Worm (Caenorhabditis elegans) whole organism, late embryonic: ENCODE results near the gene srj-13.

Experiments
- C08G9.2 ChIP-seq: sonication (generic microtip); optimal IDR thresholded peaks from 2 replicates; lab custom pipeline; 2016; ENCODE audit warnings: mild to moderate bottlenecking, missing genetic modification characterization, moderate library complexity, missing compliant biosample characterization
- F13H6.1 ChIP-seq: sonication (generic microtip); optimal IDR thresholded peaks from 2 replicates; lab custom pipeline; 2016; ENCODE audit warnings: missing genetic modification characterization, missing compliant biosample characterization
- T23F11.4 ChIP-seq: fragments of 200-800 bp; sonication (Bioruptor generic); optimal IDR thresholded peaks from 2 replicates; lab custom pipeline; 2018; ENCODE audit warnings: mild to moderate bottlenecking, missing genetic modification characterization, missing compliant biosample characterization
- ama-1 ChIP-seq: fragments of 150-350 bp; optimal IDR thresholded peaks from 2 replicates; lab custom pipeline; 2014
- ceh-14 ChIP-seq: sonication (generic microtip); optimal IDR thresholded peaks from 2 replicates; lab custom pipeline; 2016; ENCODE audit warnings: missing genotype, missing genetic modification characterization, missing compliant biosample characterization
- ceh-18 ChIP-seq: sonication (generic microtip); optimal IDR thresholded peaks from 2 replicates; lab custom pipeline; 2016; ENCODE audit warnings: missing genetic modification characterization, missing compliant biosample characterization
- ceh-31 ChIP-seq: sonication (generic microtip); optimal IDR thresholded peaks from 2 replicates; lab custom pipeline; 2016; ENCODE audit warnings: missing genetic modification characterization, missing compliant biosample characterization
- ceh-45 ChIP-seq: fragments of 200-800 bp; sonication (Bioruptor generic); IDR thresholded peaks from 2 replicates; pipeline ENCODE4 v1.3.6; 2022; ENCODE audit warnings: missing genetic modification reagents, missing genetic modification characterization, missing compliant biosample characterization
- ceh-48 ChIP-seq: sonication (generic microtip); optimal IDR thresholded peaks from 2 replicates; lab custom pipeline; 2016; ENCODE audit warnings: missing genetic modification characterization, inconsistent platforms, missing compliant biosample characterization
- ceh-9 ChIP-seq: sonication (generic microtip); optimal IDR thresholded peaks from 2 replicates; lab custom pipeline; 2016; ENCODE audit warnings: mild to moderate bottlenecking, missing genetic modification characterization, inconsistent platforms, missing compliant biosample characterization
- che-1 ChIP-seq: sonication (generic microtip); optimal IDR thresholded peaks from 2 replicates; lab custom pipeline; 2016; ENCODE audit warnings: mild to moderate bottlenecking, missing genetic modification characterization, missing compliant biosample characterization
- dve-1 ChIP-seq: sonication (generic microtip); optimal IDR thresholded peaks from 2 replicates; lab custom pipeline; 2017; ENCODE audit warnings: antibody characterized with exemption, mild to moderate bottlenecking, missing genetic modification characterization, missing compliant biosample characterization
- elt-4 ChIP-seq: sonication (generic microtip); optimal IDR thresholded peaks from 2 replicates; lab custom pipeline; 2016; ENCODE audit warnings: missing genetic modification characterization, missing compliant biosample characterization
- ets-4 ChIP-seq: sonication (generic microtip); optimal IDR thresholded peaks from 2 replicates; lab custom pipeline; 2016; ENCODE audit warnings: missing genetic modification characterization, missing compliant biosample characterization
- eyg-1 ChIP-seq: sonication (generic microtip); optimal IDR thresholded peaks from 2 replicates; lab custom pipeline; 2016; ENCODE audit warnings: missing genotype, missing genetic modification characterization, missing compliant biosample characterization
- fax-1 ChIP-seq: sonication (generic microtip); optimal IDR thresholded peaks from 2 replicates; lab custom pipeline; 2016; ENCODE audit warnings: missing genotype, missing genetic modification characterization, missing compliant biosample characterization
- fkh-10 ChIP-seq: fragments of 150-350 bp; optimal IDR thresholded peaks from 2 replicates; lab custom pipeline; 2014; ENCODE audit warnings: missing biosample characterization, missing genetic modification reagents, missing genetic modification characterization
- fkh-6 ChIP-seq: sonication (generic microtip); optimal IDR thresholded peaks from 2 replicates; lab custom pipeline; 2016; ENCODE audit warnings: missing genetic modification characterization, missing compliant biosample characterization
- gmeb-2 ChIP-seq: sonication (generic microtip); optimal IDR thresholded peaks from 2 replicates; lab custom pipeline; 2016; ENCODE audit warnings: missing genetic modification characterization, inconsistent platforms, missing compliant biosample characterization
- hlh-13 ChIP-seq: fragments of 200-800 bp; sonication (Bioruptor generic); optimal IDR thresholded peaks from 2 replicates; lab custom pipeline; 2018; ENCODE audit warnings: mild to moderate bottlenecking, missing genetic modification characterization, missing compliant biosample characterization
- hlh-15 ChIP-seq: sonication (generic microtip); optimal IDR thresholded peaks from 2 replicates; lab custom pipeline; 2016; ENCODE audit warnings: missing genetic modification characterization, missing compliant biosample characterization
- hlh-30 ChIP-seq: sonication (generic microtip); optimal IDR thresholded peaks from 2 replicates; lab custom pipeline; 2017; ENCODE audit warnings: antibody characterized with exemption, missing genetic modification characterization, missing compliant biosample characterization; ENCODE audit not compliant: insufficient read depth
- hlh-6 ChIP-seq: sonication (generic microtip); optimal IDR thresholded peaks from 2 replicates; lab custom pipeline; 2016; ENCODE audit warnings: missing genotype, missing genetic modification characterization, missing compliant biosample characterization
- hlh-8 ChIP-seq: sonication (generic microtip); optimal IDR thresholded peaks from 2 replicates; lab custom pipeline; 2016; ENCODE audit warnings: missing genotype, missing genetic modification characterization, missing compliant biosample characterization
- lim-6 ChIP-seq: sonication (generic microtip); optimal IDR thresholded peaks from 2 replicates; lab custom pipeline; 2016; ENCODE audit warnings: missing genetic modification characterization, missing compliant biosample characterization
- lin-11 ChIP-seq: fragments of 200-800 bp; sonication (Bioruptor generic); optimal IDR thresholded peaks from 2 replicates; lab custom pipeline; 2018; ENCODE audit warnings: mild to moderate bottlenecking, missing genetic modification characterization, missing compliant biosample characterization
- madf-2 ChIP-seq: sonication (generic microtip); optimal IDR thresholded peaks from 2 replicates; lab custom pipeline; 2017; ENCODE audit warnings: missing genetic modification characterization, missing compliant biosample characterization
- mec-3 ChIP-seq: sonication (generic microtip); optimal IDR thresholded peaks from 2 replicates; lab custom pipeline; 2016; ENCODE audit warnings: borderline replicate concordance, missing genetic modification characterization, missing compliant biosample characterization
- nfya-1 ChIP-seq: sonication (generic microtip); optimal IDR thresholded peaks from 2 replicates; lab custom pipeline; 2017; ENCODE audit warnings: missing genetic modification characterization, mild to moderate bottlenecking, missing compliant biosample characterization, antibody characterized with exemption, moderate library complexity
- nhr-11 ChIP-seq: fragments of 150-350 bp; optimal IDR thresholded peaks from 2 replicates; lab custom pipeline; 2014; ENCODE audit warnings: missing biosample characterization, missing genetic modification characterization
- nhr-232 ChIP-seq: sonication (generic microtip); optimal IDR thresholded peaks from 2 replicates; lab custom pipeline; 2016; ENCODE audit warnings: missing genetic modification characterization, missing compliant biosample characterization
- npax-4 ChIP-seq: sonication (generic microtip); optimal IDR thresholded peaks from 2 replicates; lab custom pipeline; 2016; ENCODE audit warnings: missing genetic modification characterization, missing compliant biosample characterization
- odd-2 ChIP-seq: sonication (generic microtip); optimal IDR thresholded peaks from 2 replicates; lab custom pipeline; 2017; ENCODE audit warnings: antibody characterized with exemption, mild to moderate bottlenecking, missing genetic modification characterization, missing compliant biosample characterization
- pat-9 ChIP-seq: fragments of 200-800 bp; sonication (Bioruptor generic); optimal IDR thresholded peaks from 2 replicates; lab custom pipeline; 2018; ENCODE audit warnings: mild to moderate bottlenecking, missing genetic modification characterization, moderate library complexity, missing compliant biosample characterization
- pha-2 ChIP-seq: sonication (generic microtip); optimal IDR thresholded peaks from 2 replicates; lab custom pipeline; 2017; ENCODE audit warnings: mild to moderate bottlenecking, missing genetic modification characterization, missing compliant biosample characterization
- pha-4 ChIP-seq: fragments of 150-350 bp; optimal IDR thresholded peaks from 2 replicates; lab custom pipeline; 2018; ENCODE audit warnings: missing biosample characterization, missing genetic modification reagents, missing genetic modification characterization
- pqm-1 ChIP-seq: sonication (generic microtip); optimal IDR thresholded peaks from 2 replicates; lab custom pipeline; 2016; ENCODE audit warnings: missing genetic modification characterization, missing compliant biosample characterization
- pros-1 ChIP-seq: fragments of 150-350 bp; optimal IDR thresholded peaks from 2 replicates; lab custom pipeline; 2014; ENCODE audit warnings: missing biosample characterization, missing genetic modification reagents, missing genetic modification characterization
- ref-2 ChIP-seq: sonication (generic microtip); optimal IDR thresholded peaks from 2 replicates; lab custom pipeline; 2016; ENCODE audit warnings: missing genetic modification characterization, missing compliant biosample characterization
- rnt-1 ChIP-seq: sonication (generic microtip); optimal IDR thresholded peaks from 2 replicates; lab custom pipeline; 2016; ENCODE audit warnings: missing genetic modification characterization, missing compliant biosample characterization
- tbx-2 ChIP-seq: sonication (generic microtip); optimal IDR thresholded peaks from 2 replicates; lab custom pipeline; 2016; ENCODE audit warnings: missing genetic modification characterization, missing compliant biosample characterization
- ttx-3 ChIP-seq: sonication (generic microtip); optimal IDR thresholded peaks from 2 replicates; lab custom pipeline; 2016; ENCODE audit warnings: missing genetic modification reagents, missing genetic modification characterization, missing compliant biosample characterization
- unc-42 ChIP-seq: sonication (generic microtip); optimal IDR thresholded peaks from 2 replicates; lab custom pipeline; 2016; ENCODE audit warnings: missing genotype, missing genetic modification characterization, missing compliant biosample characterization
- zip-5 ChIP-seq: sonication (generic microtip); optimal IDR thresholded peaks from 2 replicates; lab custom pipeline; 2016; ENCODE audit warnings: missing genetic modification characterization, missing compliant biosample characterization
- ztf-16 ChIP-seq: sonication (generic microtip); optimal IDR thresholded peaks from 2 replicates; lab custom pipeline; 2017; ENCODE audit warnings: missing genetic modification characterization, missing compliant biosample characterization

Gene srj-13

DNA sequence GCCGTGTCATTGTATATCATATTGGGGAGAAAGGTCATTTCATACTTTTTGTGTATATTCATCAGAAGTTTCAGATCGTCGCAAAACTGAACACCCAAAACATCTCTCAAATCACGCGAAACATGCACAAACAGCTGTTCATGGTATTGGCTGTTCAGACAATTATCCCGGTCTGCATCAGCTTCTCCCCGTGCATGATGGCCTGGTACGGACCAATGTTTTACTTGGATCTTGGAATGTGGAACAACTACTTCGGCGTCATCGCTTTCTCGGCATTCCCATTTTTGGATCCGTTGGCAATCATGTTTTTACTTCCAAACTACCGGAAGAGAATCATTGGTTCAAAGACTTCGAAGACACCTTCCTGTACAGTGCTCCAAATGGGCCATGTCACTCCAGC is 1.0 kb downstream of the srj-13 start:
- TF ChIP-seq ama-1 (lab: Kevin White, UChicago) (no peak), fkh-10 (no peak), ceh-31 (tag; lab: Kevin White, UChicago) (no peak), C08G9.2 (tag; lab: Kevin White, UChicago) (no peak), ceh-45 (no peak), hlh-30 (tag; lab: Kevin White, UChicago) (no peak), pqm-1 (tag; lab: Kevin White, UChicago) (no peak), lin-11 (tag; lab: Kevin White, UChicago) (no peak), hlh-13 (no peak), mec-3 (tag; lab: Kevin White, UChicago) (no peak), ceh-9 (tag; lab: Kevin White, UChicago) (no peak), nhr-232 (no peak), hlh-6 (no peak), ceh-48 (tag; lab: Kevin White, UChicago) (no peak), pha-2 (tag; lab: Kevin White, UChicago) (no peak), tbx-2 (tag; lab: Kevin White, UChicago) (no peak)

DNA sequence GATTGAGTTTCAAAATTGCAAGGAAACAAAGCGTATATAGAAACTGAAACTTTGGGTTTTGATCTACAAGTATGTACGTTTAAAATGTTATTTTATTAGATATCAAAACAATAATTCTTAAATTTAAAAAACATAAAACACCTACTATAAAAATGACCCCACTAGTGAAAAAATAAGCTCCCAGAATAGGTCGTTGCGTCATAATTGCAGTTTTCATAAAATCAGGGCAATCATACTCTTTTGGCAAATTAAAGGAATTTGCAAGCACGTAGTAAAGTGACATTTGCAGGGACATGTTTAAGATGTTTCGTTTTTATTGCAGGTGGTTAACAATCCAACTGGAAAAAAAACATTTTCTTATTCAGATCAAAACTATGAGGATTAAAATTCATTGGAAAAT is 6.1 kb downstream of the srj-13 start, which contains the start of gene srt-6:
TSS of gene srt-6 (minus strand) at position 295 of the 400 bp plus-strand sequence.
- TF ChIP-seq pha-2 (tag; lab: Kevin White, UChicago) (no peak), lin-11 (tag; lab: Kevin White, UChicago) (no peak), ceh-18 (tag; lab: Kevin White, UChicago) (no peak), odd-2 (tag; lab: Kevin White, UChicago) (no peak), elt-4 (tag; lab: Kevin White, UChicago) (no peak), eyg-1 (tag; lab: Kevin White, UChicago) (no peak), rnt-1 (tag; lab: Kevin White, UChicago) (no peak), npax-4 (tag; lab: Kevin White, UChicago) (no peak), mec-3 (tag; lab: Kevin White, UChicago) (no peak), ceh-9 (tag; lab: Kevin White, UChicago) (no peak), T23F11.4 (no peak), pat-9 (tag; lab: Kevin White, UChicago) (no peak), F13H6.1 (tag; lab: Kevin White, UChicago) (no peak), ceh-48 (tag; lab: Kevin White, UChicago) (no peak), ets-4 (no peak), ztf-16 (no peak), C08G9.2 (tag; lab: Kevin White, UChicago) (no peak)

ce11 chrV:7409599-7409998 is 7.1 kb downstream of the srj-13 start, which contains the start of gene R13D7.2:
Gene R13D7.2 (plus strand): TSS chrV:7409899.
- TF ChIP-seq ceh-9 (tag; lab: Kevin White, UChicago) (no peak), madf-2 (tag; lab: Kevin White, UChicago) (no peak), ref-2 (tag; lab: Kevin White, UChicago) (no peak), fax-1 (tag; lab: Kevin White, UChicago) (no peak), ceh-45 (no peak), dve-1 (no peak), ama-1 (lab: Kevin White, UChicago) (no peak), hlh-15 (tag; lab: Kevin White, UChicago) (no peak), pros-1 (no peak), F13H6.1 (tag; lab: Kevin White, UChicago) (no peak), ets-4 (no peak), zip-5 (tag; lab: Kevin White, UChicago) (no peak), elt-4 (tag; lab: Kevin White, UChicago) (no peak), pat-9 (tag; lab: Kevin White, UChicago) (no peak), lim-6 (tag; lab: Kevin White, UChicago) (no peak), che-1 (no peak), fkh-10 (no peak)

DNA sequence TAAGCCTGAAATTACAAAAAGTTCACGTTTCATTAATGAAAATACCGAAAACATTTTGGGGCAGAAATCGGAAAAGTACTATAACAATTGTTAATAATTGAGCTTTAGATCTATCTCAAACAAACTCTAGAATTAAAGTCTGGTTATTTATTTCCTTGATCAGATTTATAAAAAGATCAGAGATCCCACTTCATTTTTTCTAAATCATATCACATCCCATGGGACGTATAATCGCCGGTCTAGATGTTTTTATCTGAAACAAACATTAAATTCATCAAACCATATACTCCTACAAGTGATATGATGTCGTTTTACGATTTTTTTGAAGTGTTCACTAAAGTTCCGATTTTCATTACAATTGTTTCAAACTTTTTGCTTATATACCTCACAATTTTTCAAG is 9.2 kb downstream of the srj-13 start, which contains the start of gene str-41:
TSS of gene str-41 (plus strand) at position 301 of the 400 bp plus-strand sequence.
- TF ChIP-seq rnt-1 (tag; lab: Kevin White, UChicago) (no peak), unc-42 (tag; lab: Kevin White, UChicago) (no peak), ceh-14 (tag; lab: Kevin White, UChicago) (no peak), elt-4 (tag; lab: Kevin White, UChicago) (no peak), pha-4 (tag; lab: Kevin White, UChicago) (no peak), fkh-6 (tag; lab: Kevin White, UChicago) (no peak), nhr-11 (tag; lab: Kevin White, UChicago) (no peak), F13H6.1 (tag; lab: Kevin White, UChicago) (no peak), nfya-1 (tag; lab: Kevin White, UChicago) (no peak), ceh-31 (tag; lab: Kevin White, UChicago) (no peak), hlh-8 (tag; lab: Kevin White, UChicago) (no peak), C08G9.2 (tag; lab: Kevin White, UChicago) (no peak), ttx-3 (tag; lab: Kevin White, UChicago) (no peak), gmeb-2 (tag; lab: Kevin White, UChicago) (no peak)
